Worm (Caenorhabditis elegans) whole organism, late embryonic: ENCODE results near the gene srh-234.

Source experiments
- F13H6.1 ChIP-seq: sonication (generic microtip); optimal IDR thresholded peaks from 2 replicates; lab custom pipeline; 2016; ENCODE audit warnings: missing genetic modification characterization, missing compliant biosample characterization
- K09A11.1 ChIP-seq: sonication (generic microtip); optimal IDR thresholded peaks from 2 replicates; lab custom pipeline; 2017; ENCODE audit warnings: antibody characterized with exemption, mild to moderate bottlenecking, missing genetic modification characterization, missing compliant biosample characterization; ENCODE audit not compliant: insufficient read depth
- Y22D7AL.16 ChIP-seq: sonication (generic microtip); optimal IDR thresholded peaks from 2 replicates; lab custom pipeline; 2016; ENCODE audit warnings: missing genetic modification characterization, missing compliant biosample characterization
- ceh-2 ChIP-seq: sonication (generic microtip); optimal IDR thresholded peaks from 2 replicates; lab custom pipeline; 2016; ENCODE audit warnings: missing genotype, missing genetic modification characterization, missing compliant biosample characterization
- ceh-22 ChIP-seq: sonication (generic microtip); optimal IDR thresholded peaks from 2 replicates; lab custom pipeline; 2017; ENCODE audit warnings: missing biosample characterization, missing genetic modification characterization
- ceh-24 ChIP-seq: sonication (generic microtip); optimal IDR thresholded peaks from 2 replicates; lab custom pipeline; 2016; ENCODE audit warnings: mild to moderate bottlenecking, missing genetic modification characterization, missing compliant biosample characterization
- ceh-34 ChIP-seq: sonication (generic microtip); optimal IDR thresholded peaks from 2 replicates; lab custom pipeline; 2016; ENCODE audit warnings: mild to moderate bottlenecking, missing genetic modification characterization, missing compliant biosample characterization
- ceh-45 ChIP-seq: fragments of 200-800 bp; sonication (Bioruptor generic); IDR thresholded peaks from 2 replicates; pipeline ENCODE4 v1.3.6; 2022; ENCODE audit warnings: missing genetic modification reagents, missing genetic modification characterization, missing compliant biosample characterization
- ceh-6 ChIP-seq: fragments of 200-800 bp; sonication (Bioruptor generic); optimal IDR thresholded peaks from 2 replicates; lab custom pipeline; 2018; ENCODE audit warnings: mild to moderate bottlenecking, missing genetic modification characterization, missing compliant biosample characterization
- ceh-9 ChIP-seq: sonication (generic microtip); optimal IDR thresholded peaks from 2 replicates; lab custom pipeline; 2016; ENCODE audit warnings: mild to moderate bottlenecking, missing genetic modification characterization, inconsistent platforms, missing compliant biosample characterization
- che-1 ChIP-seq: sonication (generic microtip); optimal IDR thresholded peaks from 2 replicates; lab custom pipeline; 2016; ENCODE audit warnings: mild to moderate bottlenecking, missing genetic modification characterization, missing compliant biosample characterization
- dmd-4 ChIP-seq: sonication (generic microtip); optimal IDR thresholded peaks from 2 replicates; lab custom pipeline; 2016; ENCODE audit warnings: borderline replicate concordance, missing genetic modification characterization, missing compliant biosample characterization
- elt-2 ChIP-seq: sonication (generic microtip); optimal IDR thresholded peaks from 2 replicates; lab custom pipeline; 2016; ENCODE audit warnings: missing genetic modification reagents, missing genetic modification characterization, missing compliant biosample characterization
- elt-4 ChIP-seq: sonication (generic microtip); optimal IDR thresholded peaks from 2 replicates; lab custom pipeline; 2016; ENCODE audit warnings: missing genetic modification characterization, missing compliant biosample characterization
- fax-1 ChIP-seq: sonication (generic microtip); optimal IDR thresholded peaks from 2 replicates; lab custom pipeline; 2016; ENCODE audit warnings: missing genotype, missing genetic modification characterization, missing compliant biosample characterization
- fkh-10 ChIP-seq: fragments of 150-350 bp; optimal IDR thresholded peaks from 2 replicates; lab custom pipeline; 2014; ENCODE audit warnings: missing biosample characterization, missing genetic modification reagents, missing genetic modification characterization
- fkh-6 ChIP-seq: sonication (generic microtip); optimal IDR thresholded peaks from 2 replicates; lab custom pipeline; 2016; ENCODE audit warnings: missing genetic modification characterization, missing compliant biosample characterization
- gmeb-2 ChIP-seq: sonication (generic microtip); optimal IDR thresholded peaks from 2 replicates; lab custom pipeline; 2016; ENCODE audit warnings: missing genetic modification characterization, inconsistent platforms, missing compliant biosample characterization
- hlh-15 ChIP-seq: sonication (generic microtip); optimal IDR thresholded peaks from 2 replicates; lab custom pipeline; 2016; ENCODE audit warnings: missing genetic modification characterization, missing compliant biosample characterization
- hlh-30 ChIP-seq: sonication (generic microtip); optimal IDR thresholded peaks from 2 replicates; lab custom pipeline; 2017; ENCODE audit warnings: antibody characterized with exemption, missing genetic modification characterization, missing compliant biosample characterization; ENCODE audit not compliant: insufficient read depth
- hlh-6 ChIP-seq: sonication (generic microtip); optimal IDR thresholded peaks from 2 replicates; lab custom pipeline; 2016; ENCODE audit warnings: missing genotype, missing genetic modification characterization, missing compliant biosample characterization
- hlh-8 ChIP-seq: sonication (generic microtip); optimal IDR thresholded peaks from 2 replicates; lab custom pipeline; 2016; ENCODE audit warnings: missing genotype, missing genetic modification characterization, missing compliant biosample characterization
- lim-6 ChIP-seq: sonication (generic microtip); optimal IDR thresholded peaks from 2 replicates; lab custom pipeline; 2016; ENCODE audit warnings: missing genetic modification characterization, missing compliant biosample characterization
- madf-2 ChIP-seq: sonication (generic microtip); optimal IDR thresholded peaks from 2 replicates; lab custom pipeline; 2017; ENCODE audit warnings: missing genetic modification characterization, missing compliant biosample characterization
- mec-3 ChIP-seq: sonication (generic microtip); optimal IDR thresholded peaks from 2 replicates; lab custom pipeline; 2016; ENCODE audit warnings: borderline replicate concordance, missing genetic modification characterization, missing compliant biosample characterization
- nfya-1 ChIP-seq: sonication (generic microtip); optimal IDR thresholded peaks from 2 replicates; lab custom pipeline; 2017; ENCODE audit warnings: missing genetic modification characterization, mild to moderate bottlenecking, missing compliant biosample characterization, antibody characterized with exemption, moderate library complexity
- npax-4 ChIP-seq: sonication (generic microtip); optimal IDR thresholded peaks from 2 replicates; lab custom pipeline; 2016; ENCODE audit warnings: missing genetic modification characterization, missing compliant biosample characterization
- odd-2 ChIP-seq: sonication (generic microtip); optimal IDR thresholded peaks from 2 replicates; lab custom pipeline; 2017; ENCODE audit warnings: antibody characterized with exemption, mild to moderate bottlenecking, missing genetic modification characterization, missing compliant biosample characterization
- pag-3 ChIP-seq: sonication (generic microtip); optimal IDR thresholded peaks from 2 replicates; lab custom pipeline; 2016; ENCODE audit warnings: missing compliant biosample characterization, missing genetic modification characterization, borderline replicate concordance
- pqm-1 ChIP-seq: sonication (generic microtip); optimal IDR thresholded peaks from 2 replicates; lab custom pipeline; 2016; ENCODE audit warnings: missing genetic modification characterization, missing compliant biosample characterization
- pros-1 ChIP-seq: fragments of 150-350 bp; optimal IDR thresholded peaks from 2 replicates; lab custom pipeline; 2014; ENCODE audit warnings: missing biosample characterization, missing genetic modification reagents, missing genetic modification characterization
- rnt-1 ChIP-seq: sonication (generic microtip); optimal IDR thresholded peaks from 2 replicates; lab custom pipeline; 2016; ENCODE audit warnings: missing genetic modification characterization, missing compliant biosample characterization
- sdc-2 ChIP-seq: sonication (generic microtip); optimal IDR thresholded peaks from 2 replicates; lab custom pipeline; 2016; ENCODE audit warnings: missing genotype, missing genetic modification characterization, missing compliant biosample characterization
- sox-2 ChIP-seq: fragments of 200-800 bp; sonication (Bioruptor generic); IDR thresholded peaks from 2 replicates; pipeline ENCODE4 v1.3.6; 2022; ENCODE audit warnings: missing genetic modification reagents, missing genetic modification characterization, missing compliant biosample characterization
- syd-9 ChIP-seq: sonication (generic microtip); optimal IDR thresholded peaks from 2 replicates; lab custom pipeline; 2016; ENCODE audit warnings: mild to moderate bottlenecking, missing genetic modification characterization, moderate library complexity, missing compliant biosample characterization
- unc-42 ChIP-seq: sonication (generic microtip); optimal IDR thresholded peaks from 2 replicates; lab custom pipeline; 2016; ENCODE audit warnings: missing genotype, missing genetic modification characterization, missing compliant biosample characterization
- unc-55 ChIP-seq: sonication (generic microtip); optimal IDR thresholded peaks from 2 replicates; lab custom pipeline; 2017; ENCODE audit warnings: missing biosample characterization, missing genetic modification reagents, missing genetic modification characterization
- zip-5 ChIP-seq: sonication (generic microtip); optimal IDR thresholded peaks from 2 replicates; lab custom pipeline; 2016; ENCODE audit warnings: missing genetic modification characterization, missing compliant biosample characterization

Gene srh-234

DNA sequence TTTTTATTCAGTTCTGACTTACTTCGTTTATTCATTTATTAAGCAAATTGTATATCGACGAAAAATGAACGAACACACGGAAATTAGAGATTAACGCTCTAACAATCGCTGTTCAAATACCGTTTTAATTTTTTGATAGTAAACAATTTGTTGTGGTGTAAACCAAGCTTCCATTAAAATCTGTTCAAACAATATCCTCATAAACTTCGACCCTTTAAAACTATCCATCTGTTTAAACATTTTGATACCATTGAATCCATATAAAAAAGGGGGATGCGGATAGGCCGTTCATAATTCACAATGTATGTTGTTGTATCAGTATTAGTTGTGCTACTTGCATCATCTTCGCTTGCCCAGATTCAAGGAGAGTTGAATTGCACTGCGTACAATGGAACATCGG is 25.1 kb downstream of the srh-234 start, which contains the start of gene F07C4.6:
F07C4.6 (plus strand) TSS at position 301 of the 400 bp plus-strand sequence.
- no peak for TF ChIP-seq mec-3 (tag; lab: Kevin White, UChicago)
- TF ChIP-seq, all 69 proteins: peak for 0

DNA sequence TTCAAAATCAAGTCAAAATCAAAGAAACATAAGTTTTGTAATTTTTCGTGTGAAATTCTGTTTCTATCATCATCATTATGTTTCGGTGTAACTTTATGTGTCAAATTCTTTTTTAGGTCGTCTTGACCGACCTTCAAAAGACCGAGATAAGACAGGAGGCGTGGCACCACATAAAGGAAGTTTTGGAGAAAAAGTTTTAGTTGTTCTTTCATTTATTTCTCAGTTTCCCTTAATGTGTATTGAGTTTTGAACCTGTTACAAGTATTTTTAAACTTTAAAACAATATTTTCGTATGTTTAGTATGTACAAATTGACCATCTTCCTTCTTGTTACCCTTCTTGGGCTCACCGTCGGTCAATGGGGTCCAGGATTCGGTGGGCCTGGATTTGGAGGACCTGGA is 27.0 kb downstream of the srh-234 start, which contains the start of gene grsp-4:
grsp-4 (plus strand) TSS at position 301 of the 400 bp plus-strand sequence.
- no peak for TF ChIP-seq hlh-15 (tag; lab: Kevin White, UChicago)
- no peak for TF ChIP-seq pag-3 (tag; lab: Kevin White, UChicago)
- TF ChIP-seq fax-1: no peak
- no peak for TF ChIP-seq hlh-6 (tag; lab: Kevin White, UChicago)
- TF ChIP-seq unc-42 (tag; lab: Kevin White, UChicago): no peak
- TF ChIP-seq sdc-2: no peak
- TF ChIP-seq ceh-2 (tag; lab: Kevin White, UChicago): no peak
- TF ChIP-seq hlh-8 (tag; lab: Kevin White, UChicago): no peak
- TF ChIP-seq zip-5: no peak

DNA sequence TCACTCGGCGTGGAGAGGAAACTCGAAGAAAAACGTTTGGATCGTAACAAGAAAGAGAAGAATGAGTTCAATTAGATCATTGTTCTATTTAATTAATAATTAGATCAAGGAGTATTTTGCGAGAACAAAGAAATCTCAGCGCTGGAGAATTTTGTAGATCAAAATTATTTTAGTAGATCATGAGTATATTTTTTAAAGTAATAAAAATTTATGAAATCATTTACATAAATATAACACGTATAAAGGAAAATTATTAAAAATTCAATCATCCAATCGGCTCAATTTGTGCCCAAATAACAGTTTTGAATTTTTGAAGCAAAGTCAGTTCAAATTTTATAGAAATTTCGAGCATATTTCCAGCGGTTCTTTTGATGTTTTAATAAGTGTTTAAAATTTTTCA is 27.5 kb downstream of the srh-234 start, which contains the start of gene C50E3.13:
C50E3.13 (minus strand) TSS at position 101 of the 400 bp plus-strand sequence.
- TF ChIP-seq pros-1 (tag; lab: Kevin White, UChicago): no peak
- TF ChIP-seq ceh-24 (tag; lab: Kevin White, UChicago): no peak
- TF ChIP-seq gmeb-2 (tag; lab: Kevin White, UChicago): no peak
- TF ChIP-seq fkh-6 (tag; lab: Kevin White, UChicago): no peak
- TF ChIP-seq unc-55 (GFP tag; lab: Kevin White, UChicago): no peak
- TF ChIP-seq ceh-22 (tag; lab: Kevin White, UChicago): no peak
- TF ChIP-seq lim-6 (tag; lab: Kevin White, UChicago): no peak
- TF ChIP-seq Y22D7AL.16 (tag; lab: Kevin White, UChicago): no peak
- TF ChIP-seq K09A11.1 (tag; lab: Kevin White, UChicago): no peak
- TF ChIP-seq unc-42 (tag; lab: Kevin White, UChicago): no peak
- TF ChIP-seq odd-2 (tag; lab: Kevin White, UChicago): no peak
- no peak for TF ChIP-seq hlh-15 (tag; lab: Kevin White, UChicago)
- TF ChIP-seq nfya-1 (tag; lab: Kevin White, UChicago): no peak
- no peak for TF ChIP-seq ceh-6 (GFP tag; lab: Kevin White, UChicago)
- TF ChIP-seq fkh-10 (GFP tag; lab: Kevin White, UChicago): no peak
- no peak for TF ChIP-seq pag-3 (tag; lab: Kevin White, UChicago)
- no peak for TF ChIP-seq rnt-1
- no peak for TF ChIP-seq mec-3 (tag; lab: Kevin White, UChicago)
- no peak for TF ChIP-seq hlh-6 (tag; lab: Kevin White, UChicago)
- TF ChIP-seq ceh-34 (tag; lab: Kevin White, UChicago): no peak

DNA sequence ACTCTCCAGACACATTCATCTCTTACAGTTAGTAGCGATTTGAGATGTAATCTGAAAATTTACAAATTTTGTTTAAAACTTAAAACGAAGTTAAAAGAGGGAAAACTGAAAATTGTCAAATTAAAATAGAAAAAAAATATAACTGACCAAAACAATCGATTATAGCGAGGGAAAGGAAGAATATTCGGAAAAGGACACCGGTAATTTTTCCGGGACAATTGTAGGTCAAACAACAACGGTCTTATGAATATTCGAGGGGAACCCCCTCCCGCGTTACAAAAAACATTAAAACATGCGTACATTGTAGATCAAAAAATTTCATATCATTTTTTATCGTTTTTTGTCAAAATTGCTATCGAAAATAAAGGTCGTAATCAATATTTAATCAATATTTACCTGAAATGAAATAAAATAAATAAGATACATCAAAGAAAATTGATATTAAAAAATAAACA is 29.6 kb downstream of the srh-234 start, which contains the start of gene C50E3.12:
C50E3.12 (minus strand) TSS at position 51 of the 455 bp plus-strand sequence.
- no peak for TF ChIP-seq ceh-6 (GFP tag; lab: Kevin White, UChicago)
- no peak for TF ChIP-seq fax-1
- TF ChIP-seq ceh-45 (GFP tag; lab: Robert Waterston, UW): no peak
- TF ChIP-seq ceh-9 (tag; lab: Kevin White, UChicago): no peak
- TF ChIP-seq che-1 (tag; lab: Kevin White, UChicago): no peak
- no peak for TF ChIP-seq pag-3 (tag; lab: Kevin White, UChicago)
- TF ChIP-seq hlh-30: no peak
- no peak for TF ChIP-seq sox-2
- no peak for TF ChIP-seq madf-2
- no peak for TF ChIP-seq elt-4 (tag; lab: Kevin White, UChicago)
- no peak for TF ChIP-seq pqm-1
- no peak for TF ChIP-seq syd-9 (tag; lab: Kevin White, UChicago)
- no peak for TF ChIP-seq elt-2 (tag; lab: Kevin White, UChicago)
- TF ChIP-seq K09A11.1 (tag; lab: Kevin White, UChicago): no peak
- no peak for TF ChIP-seq npax-4 (tag; lab: Kevin White, UChicago)
- no peak for TF ChIP-seq mec-3 (tag; lab: Kevin White, UChicago)
- no peak for TF ChIP-seq F13H6.1 (tag; lab: Kevin White, UChicago)
- TF ChIP-seq dmd-4 (tag; lab: Kevin White, UChicago): no peak
